Fruit fly (Drosophila melanogaster): ENCODE measurements around the gene Sf3a2.

Sf3a2 gene

dm6 chr3L:12805660-12806289, 8.0 kb downstream of the Sf3a2 start, which contains the start of gene Sap130:
Gene Sap130 (plus strand): TSS chr3L:12805902.
- TF ChIP-seq CG5204 (GFP tag; optimal IDR thresholded peaks at IDR 0.05) (no peak), cic (GFP tag; optimal IDR thresholded peaks at IDR 0.05) (no peak), toe (GFP tag; optimal IDR thresholded peaks at IDR 0.05) (no peak), CG7101 (tag; optimal IDR thresholded peaks at IDR 0.05) (no peak), CG1620 (GFP tag; optimal IDR thresholded peaks at IDR 0.05) (no peak), CG11617 (GFP tag; optimal IDR thresholded peaks at IDR 0.05) (no peak), pad (GFP tag; optimal IDR thresholded peaks at IDR 0.05) (no peak), Hr96 (GFP tag; optimal IDR thresholded peaks at IDR 0.05) (no peak), Crg-1 (GFP tag; optimal IDR thresholded peaks at IDR 0.05) (no peak), Mnt (GFP tag; optimal IDR thresholded peaks at IDR 0.05) (no peak)

- TF ChIP-seq pad (GFP tag; optimal IDR thresholded peaks at IDR 0.05) (peak; percentile 74), Mnt (GFP tag; optimal IDR thresholded peaks at IDR 0.05) (peak; percentile 38), CG12768 (GFP tag; optimal IDR thresholded peaks at IDR 0.05) (peak; percentile 36), cnc (optimal IDR thresholded peaks at IDR 0.05) (no peak), CG11617 (GFP tag; optimal IDR thresholded peaks at IDR 0.05) (peak; percentile 16), bab1 (GFP tag; optimal IDR thresholded peaks at IDR 0.05) (peak; percentile 60), Clk (GFP tag; optimal IDR thresholded peaks at IDR 0.05) (no peak), toe (GFP tag; optimal IDR thresholded peaks at IDR 0.05) (no peak), CG7045 (GFP tag; optimal IDR thresholded peaks at IDR 0.05) (no peak), cic (GFP tag; optimal IDR thresholded peaks at IDR 0.05) (peak; percentile 56), tj (GFP tag; optimal IDR thresholded peaks at IDR 0.05) (peak; percentile 19), Hr96 (GFP tag; optimal IDR thresholded peaks at IDR 0.05) (no peak)
Observed at dm6 chr3L:12804730-12805170, 9.1 kb downstream of the Sf3a2 start, which contains the start of gene Atg1. Gene Atg1 (minus strand): TSS chr3L:12805116.

- TF ChIP-seq Clk (GFP tag; optimal IDR thresholded peaks at IDR 0.05) = peak; percentile 11
- no peak for TF ChIP-seq CG7101 (tag; optimal IDR thresholded peaks at IDR 0.05)
Observed at dm6 chr3L:12804035-12804729, 9.6 kb downstream of the Sf3a2 start.

- TF ChIP-seq CG5204 (GFP tag; optimal IDR thresholded peaks at IDR 0.05) (no peak), pad (GFP tag; optimal IDR thresholded peaks at IDR 0.05) (no peak), CG11617 (GFP tag; optimal IDR thresholded peaks at IDR 0.05) (no peak), toe (GFP tag; optimal IDR thresholded peaks at IDR 0.05) (no peak), kay (GFP tag; ENCODE audit: borderline replicate concordance) (peak; percentile 64), CG14711 (tag; optimal IDR thresholded peaks at IDR 0.05) (peak; percentile 18), CG7045 (GFP tag; optimal IDR thresholded peaks at IDR 0.05) (peak; percentile 21), tj (GFP tag; optimal IDR thresholded peaks at IDR 0.05) (peak; percentile 8)
Observed at dm6 chr3L:12803159-12804034, 10.4 kb downstream of the Sf3a2 start.

- TF ChIP-seq Clk (GFP tag; optimal IDR thresholded peaks at IDR 0.05) = no peak
- TF ChIP-seq kay (GFP tag; ENCODE audit: borderline replicate concordance) = peak; percentile 88
- TF ChIP-seq Mnt (GFP tag; optimal IDR thresholded peaks at IDR 0.05) = no peak
- TF ChIP-seq Hr96 (GFP tag; optimal IDR thresholded peaks at IDR 0.05) = no peak
- TF ChIP-seq toe (GFP tag; optimal IDR thresholded peaks at IDR 0.05) = peak; percentile 28
- no peak for TF ChIP-seq CG7101 (tag; optimal IDR thresholded peaks at IDR 0.05)
- no peak for TF ChIP-seq pad (GFP tag; optimal IDR thresholded peaks at IDR 0.05)
- TF ChIP-seq cnc (optimal IDR thresholded peaks at IDR 0.05) = no peak
- TF ChIP-seq CG12768 (GFP tag; optimal IDR thresholded peaks at IDR 0.05) = peak; percentile 86
- TF ChIP-seq CG11617 (GFP tag; optimal IDR thresholded peaks at IDR 0.05) = peak; percentile 23
- peak; percentile 18 for TF ChIP-seq Crg-1 (GFP tag; optimal IDR thresholded peaks at IDR 0.05)
- no peak for TF ChIP-seq bab1 (GFP tag; optimal IDR thresholded peaks at IDR 0.05)
- no peak for TF ChIP-seq CG1620 (GFP tag; optimal IDR thresholded peaks at IDR 0.05)
- no peak for TF ChIP-seq ovo (GFP tag; optimal IDR thresholded peaks at IDR 0.05)
- TF ChIP-seq cic (GFP tag; optimal IDR thresholded peaks at IDR 0.05) = peak; percentile 86
- TF ChIP-seq CG14711 (tag; optimal IDR thresholded peaks at IDR 0.05) = peak; percentile 35
- TF ChIP-seq CG7045 (GFP tag; optimal IDR thresholded peaks at IDR 0.05) = peak; percentile 23
- TF ChIP-seq tj (GFP tag; optimal IDR thresholded peaks at IDR 0.05) = peak; percentile 46
- no peak for TF ChIP-seq CG5204 (GFP tag; optimal IDR thresholded peaks at IDR 0.05)
- peak; percentile 52 for TF ChIP-seq CG33017 (tag; optimal IDR thresholded peaks at IDR 0.05)
Observed at dm6 chr3L:12802443-12802865, 11.4 kb downstream of the Sf3a2 start.

- TF ChIP-seq CG7101 (tag; optimal IDR thresholded peaks at IDR 0.05) (no peak), CG7045 (GFP tag; optimal IDR thresholded peaks at IDR 0.05) (no peak), Mnt (GFP tag; optimal IDR thresholded peaks at IDR 0.05) (no peak), tj (GFP tag; optimal IDR thresholded peaks at IDR 0.05) (no peak), bab1 (GFP tag; optimal IDR thresholded peaks at IDR 0.05) (no peak), pad (GFP tag; optimal IDR thresholded peaks at IDR 0.05) (no peak), Clk (GFP tag; optimal IDR thresholded peaks at IDR 0.05) (no peak), kay (GFP tag; ENCODE audit: borderline replicate concordance) (no peak), CG12768 (GFP tag; optimal IDR thresholded peaks at IDR 0.05) (no peak), CG1620 (GFP tag; optimal IDR thresholded peaks at IDR 0.05) (no peak), cic (GFP tag; optimal IDR thresholded peaks at IDR 0.05) (no peak), ovo (GFP tag; optimal IDR thresholded peaks at IDR 0.05) (no peak), CG11617 (GFP tag; optimal IDR thresholded peaks at IDR 0.05) (no peak), CG14711 (tag; optimal IDR thresholded peaks at IDR 0.05) (no peak), toe (GFP tag; optimal IDR thresholded peaks at IDR 0.05) (no peak), Crg-1 (GFP tag; optimal IDR thresholded peaks at IDR 0.05) (no peak), cnc (optimal IDR thresholded peaks at IDR 0.05) (no peak), CG5204 (GFP tag; optimal IDR thresholded peaks at IDR 0.05) (no peak), CG33017 (tag; optimal IDR thresholded peaks at IDR 0.05) (no peak), Hr96 (GFP tag; optimal IDR thresholded peaks at IDR 0.05) (no peak)
Observed at dm6 chr3L:12800167-12800566, 13.7 kb downstream of the Sf3a2 start.

Measured in whole organism, adult.